Fruit fly (Drosophila melanogaster) whole organism, embryonic: Measurements from ENCODE around the gene CG14431.

Experiments used
- ATbp ChIP-seq: fragments of 200-800 bp; sonication (Bioruptor generic); optimal IDR thresholded peaks from 2 replicates; lab custom pipeline; 2017; ENCODE audit warnings: missing biosample characterization, mild to moderate bottlenecking, missing genetic modification characterization, missing genetic modification reagents
- Abd-B ChIP-seq: fragments of 200-800 bp; sonication (Bioruptor generic); optimal IDR thresholded peaks from 2 replicates; lab custom pipeline; 2018; ENCODE audit warnings: missing biosample characterization, mild to moderate bottlenecking, missing genetic modification characterization, moderate library complexity
- Ada2b ChIP-seq: fragments of 200-800 bp; sonication (Bioruptor generic); IDR thresholded peaks from 2 replicates; pipeline ENCODE4 v1.3.6; 2022; ENCODE audit warnings: missing biosample characterization, missing genetic modification characterization
- BEAF-32 ChIP-seq: fragments of 200-800 bp; sonication (Bioruptor generic); optimal IDR thresholded peaks from 3 replicates; lab custom pipeline; 2017; ENCODE audit warnings: missing biosample characterization, missing genetic modification characterization, mild to moderate bottlenecking, moderate library complexity, missing genetic modification reagents
- CG10321 ChIP-seq: fragments of 200-800 bp; sonication (Bioruptor generic); IDR thresholded peaks from 2 replicates; pipeline ENCODE4 v1.3.6; 2022; ENCODE audit warnings: missing biosample characterization, missing genetic modification characterization
- CG10654 ChIP-seq: fragments of 200-800 bp; sonication (Bioruptor generic); optimal IDR thresholded peaks from 2 replicates; lab custom pipeline; 2016; ENCODE audit warnings: missing biosample characterization, missing genetic modification characterization
- CG11085 ChIP-seq: fragments of 200-800 bp; sonication (Bioruptor generic); IDR thresholded peaks from 2 replicates; pipeline ENCODE4 v1.3.6; 2022; ENCODE audit warnings: missing biosample characterization, missing genetic modification characterization
- CG11695 ChIP-seq: fragments of 200-800 bp; sonication (Bioruptor generic); IDR thresholded peaks from 3 replicates; pipeline ENCODE4 v1.3.6; 2022; ENCODE audit warnings: missing biosample characterization, missing genetic modification characterization
- CG12071 ChIP-seq: fragments of 200-800 bp; sonication (Bioruptor generic); optimal IDR thresholded peaks from 3 replicates; lab custom pipeline; 2018; ENCODE audit warnings: missing biosample characterization, mild to moderate bottlenecking, missing genetic modification characterization
- CG13775 ChIP-seq: fragments of 200-800 bp; sonication (Bioruptor generic); optimal IDR thresholded peaks from 3 replicates; lab custom pipeline; 2017; ENCODE audit warnings: missing biosample characterization, mild to moderate bottlenecking, missing genetic modification characterization
- CG14710 ChIP-seq: fragments of 200-800 bp; sonication (Bioruptor generic); optimal IDR thresholded peaks from 3 replicates; lab custom pipeline; 2019; ENCODE audit warnings: missing biosample characterization, mild to moderate bottlenecking, missing genetic modification characterization, moderate library complexity
- CG15479 ChIP-seq: fragments of 200-800 bp; sonication (Bioruptor generic); optimal IDR thresholded peaks from 3 replicates; lab custom pipeline; 2019; ENCODE audit warnings: missing biosample characterization, mild to moderate bottlenecking, missing genetic modification characterization, moderate library complexity
- CG18764 ChIP-seq: fragments of 200-800 bp; sonication (Bioruptor generic); optimal IDR thresholded peaks from 3 replicates; lab custom pipeline; 2016; ENCODE audit warnings: missing biosample characterization, missing genetic modification characterization
- CG2712 ChIP-seq: fragments of 200-800 bp; optimal IDR thresholded peaks from 3 replicates; lab custom pipeline; 2019; ENCODE audit warnings: missing biosample characterization, mild to moderate bottlenecking, missing genetic modification characterization, moderate library complexity
- CG2875 ChIP-seq: fragments of 200-800 bp; sonication (Bioruptor generic); optimal IDR thresholded peaks from 2 replicates; lab custom pipeline; 2017; ENCODE audit warnings: missing biosample characterization, mild to moderate bottlenecking, missing genetic modification characterization, missing genetic modification reagents
- CG30020 ChIP-seq: fragments of 200-800 bp; optimal IDR thresholded peaks from 2 replicates; lab custom pipeline; 2019; ENCODE audit warnings: missing biosample characterization, mild to moderate bottlenecking, missing genetic modification characterization, moderate library complexity
- CG30403 ChIP-seq: fragments of 200-800 bp; sonication (Bioruptor generic); optimal IDR thresholded peaks from 3 replicates; lab custom pipeline; 2016; ENCODE audit warnings: missing biosample characterization, missing genetic modification characterization
- CG32772 ChIP-seq: fragments of 200-800 bp; sonication (Bioruptor generic); IDR thresholded peaks from 2 replicates; pipeline ENCODE4 v1.3.6; 2022; ENCODE audit warnings: missing biosample characterization, missing genetic modification characterization
- CG3726 ChIP-seq: fragments of 200-800 bp; sonication (Bioruptor generic); IDR thresholded peaks from 3 replicates; pipeline ENCODE4, ENCODE4 v1.3.6; 2022; ENCODE audit warnings: missing biosample characterization, missing genetic modification characterization
- CG4282 ChIP-seq: fragments of 200-800 bp; sonication (Bioruptor generic); optimal IDR thresholded peaks from 2 replicates; lab custom pipeline; 2016; ENCODE audit warnings: missing biosample characterization, missing genetic modification characterization
- CG5953 ChIP-seq: fragments of 200-800 bp; sonication (Bioruptor generic); IDR thresholded peaks from 2 replicates; pipeline ENCODE4 v1.3.6; 2022; ENCODE audit warnings: missing biosample characterization, missing genetic modification characterization
- CG6683 ChIP-seq: fragments of 200-800 bp; sonication (Bioruptor generic); optimal IDR thresholded peaks from 2 replicates; lab custom pipeline; 2017; ENCODE audit warnings: missing biosample characterization, mild to moderate bottlenecking, missing genetic modification characterization, missing genetic modification reagents
- CG7839 ChIP-seq: fragments of 200-800 bp; sonication (Bioruptor generic); optimal IDR thresholded peaks from 3 replicates; lab custom pipeline; 2018; ENCODE audit warnings: missing biosample characterization, mild to moderate bottlenecking, missing genetic modification characterization, moderate library complexity
- CG8281 ChIP-seq: fragments of 200-800 bp; sonication (Bioruptor generic); optimal IDR thresholded peaks from 2 replicates; lab custom pipeline; 2018; ENCODE audit warnings: missing biosample characterization, mild to moderate bottlenecking, missing genetic modification characterization, moderate library complexity
- CG9437 ChIP-seq: fragments of 200-800 bp; sonication (Bioruptor generic); optimal IDR thresholded peaks from 2 replicates; lab custom pipeline; 2018; ENCODE audit warnings: missing biosample characterization, mild to moderate bottlenecking, missing genetic modification characterization
- CHES-1-like ChIP-seq: fragments of 200-800 bp; sonication (Bioruptor generic); optimal IDR thresholded peaks from 2 replicates; lab custom pipeline; 2016; ENCODE audit warnings: missing biosample characterization, missing genetic modification characterization
- Dfd ChIP-seq, 2 experiments: fragments of >200 bp; optimal IDR thresholded peaks; 2 replicates each; lab custom pipeline; 2017; ENCODE audit warnings: missing biosample characterization in 2 of 2, missing genetic modification characterization in 2 of 2
- Dll ChIP-seq: fragments of 200-800 bp; sonication (Bioruptor generic); IDR thresholded peaks from 4 replicates; pipeline ENCODE4 v1.3.6; 2022; ENCODE audit warnings: missing biosample characterization, missing genetic modification characterization; ENCODE audit not compliant: partially characterized antibody
- HLH3B ChIP-seq: fragments of 200-800 bp; sonication (Bioruptor generic); IDR thresholded peaks from 2 replicates; pipeline ENCODE4 v1.3.6; 2022; ENCODE audit warnings: missing biosample characterization, missing genetic modification characterization
- Hand ChIP-seq: fragments of 200-800 bp; sonication (Bioruptor generic); optimal IDR thresholded peaks from 2 replicates; lab custom pipeline; 2017; ENCODE audit warnings: mild to moderate bottlenecking, missing biosample characterization, missing genetic modification reagents, missing genetic modification characterization
- Hey ChIP-seq: fragments of 200-800 bp; sonication (Bioruptor generic); optimal IDR thresholded peaks from 3 replicates; lab custom pipeline; 2018; ENCODE audit warnings: missing biosample characterization, mild to moderate bottlenecking, missing genetic modification characterization
- Lim3 ChIP-seq: fragments of 200-800 bp; sonication (Bioruptor generic); IDR thresholded peaks from 2 replicates; pipeline ENCODE4 v1.3.6; 2022; ENCODE audit warnings: missing biosample characterization, missing genetic modification characterization
- NK7.1 ChIP-seq: fragments of 200-800 bp; sonication (Bioruptor generic); optimal IDR thresholded peaks from 3 replicates; lab custom pipeline; 2016; ENCODE audit warnings: missing biosample characterization, missing genetic modification characterization
- Opbp ChIP-seq: fragments of 200-800 bp; sonication (Bioruptor generic); IDR thresholded peaks from 3 replicates; pipeline ENCODE4 v1.3.6; 2022; ENCODE audit warnings: missing biosample characterization, missing genetic modification characterization; ENCODE audit not compliant: partially characterized antibody
- Ravus ChIP-seq: fragments of 200-800 bp; sonication (Bioruptor generic); IDR thresholded peaks from 2 replicates; pipeline ENCODE4 v1.3.6; 2022; ENCODE audit warnings: missing biosample characterization, missing genetic modification characterization
- Stat92E ChIP-seq, 3 experiments: fragments of >200 bp in 2 of 3; fragments of 200-800 bp in 1 of 3; sonication (Bioruptor generic) in 1 of 3; optimal IDR thresholded peaks; 2 replicates each; lab custom pipeline; 2017 to 2019; ENCODE audit warnings: missing biosample characterization in 3 of 3, missing genetic modification characterization in 3 of 3, mild to moderate bottlenecking in 1 of 3, moderate library complexity in 1 of 3
- aop ChIP-seq: fragments of 200-800 bp; sonication (Bioruptor generic); IDR thresholded peaks from 2 replicates; pipeline ENCODE4 v1.3.6; 2022; ENCODE audit warnings: missing biosample characterization, missing genetic modification characterization
- ase ChIP-seq: fragments of 200-800 bp; sonication (Bioruptor generic); IDR thresholded peaks from 3 replicates; pipeline ENCODE4 v1.3.6; 2022; ENCODE audit warnings: missing biosample characterization, missing genetic modification characterization
- chm ChIP-seq: fragments of 200-800 bp; sonication (Bioruptor generic); IDR thresholded peaks from 2 replicates; pipeline ENCODE4 v1.3.6; 2022; ENCODE audit warnings: missing biosample characterization, missing genetic modification characterization
- croc ChIP-seq: fragments of 200-800 bp; sonication (Bioruptor generic); conservative IDR thresholded peaks from 3 replicates; pipeline ENCODE4 v1.3.6; 2022; ENCODE audit warnings: missing biosample characterization, missing genetic modification characterization
- da ChIP-seq: fragments of 200-800 bp; sonication (Bioruptor generic); optimal IDR thresholded peaks from 2 replicates; lab custom pipeline; 2016; ENCODE audit warnings: missing biosample characterization, missing genetic modification characterization
- hkb ChIP-seq, 2 experiments: fragments of 200-800 bp in 1 of 2; fragments of >200 bp in 1 of 2; sonication (Bioruptor generic) in 1 of 2; IDR thresholded peaks in 1 of 2; optimal IDR thresholded peaks in 1 of 2; 2 replicates each; pipeline versions ENCODE4 v1.3.6 to Lab custom; 2017 to 2022; ENCODE audit warnings: missing biosample characterization in 1 of 2, missing genetic modification characterization in 1 of 2
- ind ChIP-seq: fragments of 200-800 bp; sonication (Bioruptor generic); optimal IDR thresholded peaks from 3 replicates; lab custom pipeline; 2016; ENCODE audit warnings: missing biosample characterization, missing genetic modification characterization
- p53 ChIP-seq: fragments of 200-800 bp; sonication (Bioruptor generic); optimal IDR thresholded peaks from 2 replicates; lab custom pipeline; 2016; ENCODE audit warnings: missing biosample characterization, missing genetic modification characterization
- ranshi ChIP-seq: fragments of 200-800 bp; sonication (Bioruptor generic); IDR thresholded peaks from 2 replicates; pipeline ENCODE4 v1.3.6; 2022; ENCODE audit warnings: missing biosample characterization, missing genetic modification characterization
- schlank ChIP-seq: fragments of 200-800 bp; sonication (Bioruptor generic); optimal IDR thresholded peaks from 2 replicates; lab custom pipeline; 2018; ENCODE audit warnings: missing biosample characterization, mild to moderate bottlenecking, missing genetic modification characterization
- sr ChIP-seq: fragments of 200-800 bp; sonication (Bioruptor generic); IDR thresholded peaks from 3 replicates; pipeline ENCODE4 v1.3.6; 2022; ENCODE audit warnings: missing biosample characterization, missing genetic modification characterization
- stc ChIP-seq: fragments of 200-800 bp; sonication (Bioruptor generic); IDR thresholded peaks from 2 replicates; pipeline ENCODE4 v1.3.6; 2022; ENCODE audit warnings: missing biosample characterization, missing genetic modification characterization
- zfh2 ChIP-seq: fragments of 200-800 bp; sonication (Bioruptor generic); optimal IDR thresholded peaks from 2 replicates; lab custom pipeline; 2016; ENCODE audit warnings: missing biosample characterization, missing genetic modification characterization

Gene CG14431

dm6 chrX:6997653-6998491 lies 89.8 kb downstream of the CG14431 start (continued):
- TF ChIP-seq stc (peak; percentile 64), chm (GFP tag; lab: Robert Waterston, UW) (no peak), zfh2 (GFP tag; lab: Kevin White, UChicago) (no peak), HLH3B (GFP tag; lab: Robert Waterston, UW) (peak; percentile 33; the same call in 1 of the 2 replicates), BEAF-32 (GFP tag; lab: Kevin White, UChicago) (peak; percentile 35), CHES-1-like (GFP tag; lab: Kevin White, UChicago) (no peak), Ravus (GFP tag; lab: Robert Waterston, UW) (no peak), CG8281 (tag; lab: Kevin White, UChicago) (no peak), CG10654 (GFP tag; lab: Kevin White, UChicago) (no peak), CG3726 (GFP tag; lab: Robert Waterston, UW) (no peak), Ada2b (GFP tag; lab: Robert Waterston, UW) (no peak), CG7839 (peak; percentile 10), CG32772 (GFP tag; lab: Robert Waterston, UW) (no peak), CG12071 (GFP tag; lab: Kevin White, UChicago) (no peak), CG5953 (GFP tag; lab: Robert Waterston, UW) (no peak), Abd-B (GFP tag; lab: Kevin White, UChicago) (peak; percentile 35), da (no peak), CG30403 (peak; percentile 36), Dll (no peak), NK7.1 (GFP tag; lab: Kevin White, UChicago) (no peak), CG10321 (GFP tag; lab: Robert Waterston, UW) (no peak), Hey (tag; lab: Kevin White, UChicago) (no peak), ind (GFP tag; lab: Kevin White, UChicago) (peak; percentile 1), ranshi (GFP tag; lab: Robert Waterston, UW) (0 out of 2 replicates have a peak, but pooled peaks have one; percentile 11), CG9437 (GFP tag; lab: Kevin White, UChicago) (peak; percentile 54), croc (GFP tag; lab: Robert Waterston, UW) (no peak), ATbp (GFP tag; lab: Kevin White, UChicago) (peak; percentile 6), ase (no peak), Hand (no peak), CG6683 (GFP tag; lab: Kevin White, UChicago) (no peak), schlank (no peak), p53 (GFP tag; lab: Kevin White, UChicago) (no peak), CG14710 (peak; percentile 40), Dfd (GFP tag; optimal IDR thresholded peaks at IDR 0.05; lab: Kevin White, UChicago) (no peak), CG2875 (GFP tag; lab: Kevin White, UChicago) (no peak), CG11085 (no peak), CG15479 (GFP tag; lab: Kevin White, UChicago) (peak; percentile 5), sr (no peak), CG4282 (GFP tag; lab: Kevin White, UChicago) (no peak), Lim3 (GFP tag; lab: Robert Waterston, UW) (no peak), CG30020 (tag; lab: Kevin White, UChicago) (no peak), hkb (optimal IDR thresholded peaks at IDR 0.05; lab: Kevin White, UChicago) (no peak), hkb (GFP tag; IDR thresholded peaks at IDR 0.05; lab: Robert Waterston, UW) (no peak), CG11695 (GFP tag; lab: Robert Waterston, UW) (no peak), Stat92E (GFP tag; optimal IDR thresholded peaks at IDR 0.05; lab: Kevin White, UChicago) (peak in 1 of 3 experiments; percentile 96), CG13775 (GFP tag; lab: Kevin White, UChicago) (peak; percentile 24), CG18764 (no peak), aop (GFP tag; lab: Robert Waterston, UW) (no peak), CG2712 (tag; lab: Kevin White, UChicago) (peak; percentile 47), Opbp (GFP tag; lab: Robert Waterston, UW) (no peak)
